Fruit fly (Drosophila melanogaster) whole organism, embryonic: ENCODE measurements around the gene Bx.

Source experiments
- Bgb ChIP-seq: fragments of 200-800 bp; sonication (Bioruptor generic); IDR thresholded peaks from 2 replicates; pipeline ENCODE4 v1.3.6; 2022; ENCODE audit warnings: missing biosample characterization, missing genetic modification characterization; ENCODE audit not compliant: partially characterized antibody
- CG11504 ChIP-seq: fragments of 200-800 bp; sonication (Bioruptor generic); optimal IDR thresholded peaks from 3 replicates; lab custom pipeline; 2019; ENCODE audit warnings: missing biosample characterization, mild to moderate bottlenecking, missing genetic modification characterization, moderate library complexity
- CG12659 ChIP-seq: fragments of 200-800 bp; sonication (Bioruptor generic); optimal IDR thresholded peaks from 3 replicates; lab custom pipeline; 2017; ENCODE audit warnings: mild to moderate bottlenecking, missing biosample characterization, missing genetic modification reagents, missing genetic modification characterization
- CG12769 ChIP-seq: fragments of 200-800 bp; sonication (Bioruptor generic); optimal IDR thresholded peaks from 2 replicates; lab custom pipeline; 2019; ENCODE audit warnings: missing biosample characterization, mild to moderate bottlenecking, missing genetic modification characterization, moderate library complexity
- CG13894 ChIP-seq: fragments of 200-800 bp; sonication (Bioruptor generic); optimal IDR thresholded peaks from 3 replicates; lab custom pipeline; 2018; ENCODE audit warnings: missing biosample characterization, mild to moderate bottlenecking, missing genetic modification characterization, moderate library complexity
- CG14667 ChIP-seq: fragments of 200-800 bp; sonication (Bioruptor generic); IDR thresholded peaks from 2 replicates; pipeline ENCODE4 v1.3.6; 2022; ENCODE audit warnings: missing biosample characterization, missing genetic modification characterization
- CG14710 ChIP-seq: fragments of 200-800 bp; sonication (Bioruptor generic); optimal IDR thresholded peaks from 3 replicates; lab custom pipeline; 2019; ENCODE audit warnings: missing biosample characterization, mild to moderate bottlenecking, missing genetic modification characterization, moderate library complexity
- CG1603 ChIP-seq: fragments of 200-800 bp; sonication (Bioruptor generic); optimal IDR thresholded peaks from 2 replicates; lab custom pipeline; 2019; ENCODE audit warnings: missing biosample characterization, mild to moderate bottlenecking, missing genetic modification characterization, moderate library complexity
- CG17361 ChIP-seq: fragments of 200-800 bp; sonication (Bioruptor generic); IDR thresholded peaks from 3 replicates; pipeline ENCODE4 v1.3.6; 2022; ENCODE audit warnings: missing biosample characterization, missing genetic modification characterization
- CG17912 ChIP-seq: fragments of 200-800 bp; sonication (Bioruptor generic); optimal IDR thresholded peaks from 2 replicates; lab custom pipeline; 2018; ENCODE audit warnings: missing biosample characterization, mild to moderate bottlenecking, missing genetic modification characterization
- CG2120 ChIP-seq: fragments of 200-800 bp; sonication (Bioruptor generic); optimal IDR thresholded peaks from 3 replicates; lab custom pipeline; 2016; ENCODE audit warnings: missing biosample characterization, missing genetic modification characterization
- CG3281 ChIP-seq: fragments of 200-800 bp; sonication (Bioruptor generic); optimal IDR thresholded peaks from 3 replicates; lab custom pipeline; 2017; ENCODE audit warnings: missing biosample characterization, mild to moderate bottlenecking, missing genetic modification characterization
- CG34422 ChIP-seq: fragments of 200-800 bp; sonication (Bioruptor generic); IDR thresholded peaks from 3 replicates; pipeline ENCODE4 v1.3.6; 2022; ENCODE audit warnings: missing biosample characterization, missing genetic modification characterization
- CG3847 ChIP-seq: fragments of 200-800 bp; sonication (Bioruptor generic); IDR thresholded peaks from 2 replicates; pipeline ENCODE4 v1.3.6; 2022; ENCODE audit warnings: missing biosample characterization, missing genetic modification characterization
- CG4617 ChIP-seq: fragments of 200-800 bp; sonication (Bioruptor generic); optimal IDR thresholded peaks from 3 replicates; lab custom pipeline; 2016; ENCODE audit warnings: missing biosample characterization, missing genetic modification characterization, borderline replicate concordance
- CG5180 ChIP-seq: fragments of 200-800 bp; sonication (Bioruptor generic); optimal IDR thresholded peaks from 3 replicates; lab custom pipeline; 2017; ENCODE audit warnings: missing biosample characterization, missing genetic modification characterization, mild to moderate bottlenecking, moderate library complexity, missing genetic modification reagents
- CG8290 ChIP-seq, 3 experiments: fragments of 200-800 bp; sonication (Bioruptor generic); optimal IDR thresholded peaks; 2 replicates each; lab custom pipeline; 2016 to 2019; ENCODE audit warnings: missing biosample characterization in 3 of 3, missing genetic modification characterization in 3 of 3, mild to moderate bottlenecking in 2 of 3, moderate library complexity in 1 of 3
- CG9797 ChIP-seq: fragments of 200-800 bp; sonication (Bioruptor generic); optimal IDR thresholded peaks from 3 replicates; lab custom pipeline; 2018; ENCODE audit warnings: missing biosample characterization, mild to moderate bottlenecking, missing genetic modification characterization
- CoRest ChIP-seq: fragments of 200-800 bp; sonication (Bioruptor generic); optimal IDR thresholded peaks from 3 replicates; lab custom pipeline; 2018; ENCODE audit warnings: missing biosample characterization, mild to moderate bottlenecking, missing genetic modification characterization, moderate library complexity
- D ChIP-seq, 2 experiments: fragments of 200-800 bp in 1 of 2; fragments of >200 bp in 1 of 2; sonication (Bioruptor generic) in 1 of 2; optimal IDR thresholded peaks; 2 replicates in 1 of 2; 3 replicates in 1 of 2; lab custom pipeline; 2017; ENCODE audit warnings: mild to moderate bottlenecking in 1 of 2, missing biosample characterization in 1 of 2, missing genetic modification characterization in 1 of 2, missing genetic modification reagents in 1 of 2
- Dip3 ChIP-seq: fragments of 200-800 bp; sonication (Bioruptor generic); optimal IDR thresholded peaks from 3 replicates; lab custom pipeline; 2016; ENCODE audit warnings: missing biosample characterization, missing genetic modification characterization
- E2f2 ChIP-seq: fragments of 200-800 bp; sonication (Bioruptor generic); IDR thresholded peaks from 2 replicates; pipeline ENCODE4 v1.3.6; 2022; ENCODE audit warnings: missing biosample characterization, missing genetic modification characterization
- Elba2 ChIP-seq: fragments of 200-800 bp; sonication (Bioruptor generic); optimal IDR thresholded peaks from 3 replicates; lab custom pipeline; 2016; ENCODE audit warnings: missing biosample characterization, missing genetic modification characterization
- Gug ChIP-seq: fragments of 200-800 bp; sonication (Bioruptor generic); IDR thresholded peaks from 4 replicates; pipeline ENCODE4 v1.3.6; 2022; ENCODE audit warnings: missing biosample characterization, missing genetic modification characterization
- MBD-R2 ChIP-seq: fragments of 200-800 bp; sonication (Bioruptor generic); IDR thresholded peaks from 2 replicates; pipeline ENCODE4 v1.3.6; 2022; ENCODE audit warnings: missing biosample characterization, missing genetic modification characterization
- MESR4 ChIP-seq: fragments of 200-800 bp; sonication (Bioruptor generic); optimal IDR thresholded peaks from 2 replicates; lab custom pipeline; 2018; ENCODE audit warnings: missing biosample characterization, mild to moderate bottlenecking, missing genetic modification characterization, moderate library complexity
- Mad ChIP-seq: fragments of 200-800 bp; sonication (Bioruptor generic); optimal IDR thresholded peaks from 2 replicates; lab custom pipeline; 2016; ENCODE audit warnings: missing biosample characterization, missing genetic modification characterization
- Med ChIP-seq: fragments of 200-800 bp; sonication (Bioruptor generic); peaks from one replicate; lab custom pipeline; 2016; ENCODE audit warnings: missing biosample characterization, missing genetic modification characterization, mild to moderate bottlenecking, inconsistent platforms, moderate library complexity
- Myb ChIP-seq: fragments of 200-800 bp; sonication (Bioruptor generic); optimal IDR thresholded peaks from 2 replicates; lab custom pipeline; 2016; ENCODE audit warnings: missing biosample characterization, missing genetic modification characterization
- Opbp ChIP-seq: fragments of 200-800 bp; sonication (Bioruptor generic); IDR thresholded peaks from 3 replicates; pipeline ENCODE4 v1.3.6; 2022; ENCODE audit warnings: missing biosample characterization, missing genetic modification characterization; ENCODE audit not compliant: partially characterized antibody
- Sin3A ChIP-seq: fragments of >200 bp; optimal IDR thresholded peaks from 2 replicates; lab custom pipeline; 2018
- Sry-δ ChIP-seq: fragments of 200-800 bp; sonication (Bioruptor generic); optimal IDR thresholded peaks from 2 replicates; lab custom pipeline; 2016; ENCODE audit warnings: missing biosample characterization, missing genetic modification characterization
- al ChIP-seq: fragments of 200-800 bp; sonication (Bioruptor generic); IDR thresholded peaks from 2 replicates; pipeline ENCODE4 v1.3.6; 2022; ENCODE audit warnings: missing biosample characterization, missing genetic modification characterization
- amos ChIP-seq: fragments of 200-800 bp; sonication (Bioruptor generic); IDR thresholded peaks from 2 replicates; pipeline ENCODE4 v1.3.6; 2022; ENCODE audit warnings: missing biosample characterization, missing genetic modification characterization; ENCODE audit not compliant: partially characterized antibody
- bsh ChIP-seq, 2 experiments: fragments of 200-800 bp; sonication (Bioruptor generic); optimal IDR thresholded peaks; 2 replicates each; lab custom pipeline; 2017 to 2018; ENCODE audit warnings: mild to moderate bottlenecking in 2 of 2, missing biosample characterization in 2 of 2, missing genetic modification characterization in 2 of 2, moderate library complexity in 1 of 2
- crol ChIP-seq: fragments of 200-800 bp; sonication (Bioruptor generic); IDR thresholded peaks from 2 replicates; pipeline ENCODE4 v1.3.6; 2022; ENCODE audit warnings: missing biosample characterization, missing genetic modification characterization
- crp ChIP-seq, 2 experiments: fragments of 200-800 bp; sonication (Bioruptor generic); optimal IDR thresholded peaks; 2 replicates in 1 of 2; 3 replicates in 1 of 2; lab custom pipeline; 2017; ENCODE audit warnings: missing biosample characterization in 2 of 2, missing genetic modification characterization in 2 of 2, mild to moderate bottlenecking in 1 of 2, moderate library complexity in 1 of 2
- dm ChIP-seq: fragments of 200-800 bp; sonication (Bioruptor generic); optimal IDR thresholded peaks from 3 replicates; lab custom pipeline; 2016; ENCODE audit warnings: missing biosample characterization, missing genetic modification characterization
- fd102C ChIP-seq: fragments of 200-800 bp; sonication (Bioruptor generic); optimal IDR thresholded peaks from 2 replicates; lab custom pipeline; 2018; ENCODE audit warnings: missing biosample characterization, mild to moderate bottlenecking, missing genetic modification characterization, moderate library complexity
- nmo ChIP-seq: fragments of 200-800 bp; sonication (Bioruptor generic); optimal IDR thresholded peaks from 2 replicates; lab custom pipeline; 2018; ENCODE audit warnings: missing biosample characterization, mild to moderate bottlenecking, missing genetic modification characterization, moderate library complexity
- phol ChIP-seq: fragments of 200-800 bp; sonication (Bioruptor generic); optimal IDR thresholded peaks from 3 replicates; lab custom pipeline; 2018; ENCODE audit warnings: missing biosample characterization, mild to moderate bottlenecking, missing genetic modification characterization, moderate library complexity
- pzg ChIP-seq: fragments of 200-800 bp; sonication (Bioruptor generic); optimal IDR thresholded peaks from 3 replicates; lab custom pipeline; 2018; ENCODE audit warnings: missing biosample characterization, mild to moderate bottlenecking, missing genetic modification characterization, moderate library complexity
- slbo ChIP-seq: fragments of 200-800 bp; sonication (Bioruptor generic); IDR thresholded peaks from 2 replicates; pipeline ENCODE4 v1.3.6; 2022; ENCODE audit warnings: missing biosample characterization, missing genetic modification characterization
- stwl ChIP-seq: fragments of 200-800 bp; sonication (Bioruptor generic); optimal IDR thresholded peaks from 3 replicates; lab custom pipeline; 2018; ENCODE audit warnings: missing biosample characterization, mild to moderate bottlenecking, missing genetic modification characterization, moderate library complexity
- sug ChIP-seq: fragments of 200-800 bp; optimal IDR thresholded peaks from 2 replicates; lab custom pipeline; 2019; ENCODE audit warnings: missing biosample characterization, mild to moderate bottlenecking, missing genetic modification characterization, moderate library complexity
- vvl ChIP-seq: fragments of 200-800 bp; sonication (Bioruptor generic); IDR thresholded peaks from 2 replicates; pipeline ENCODE4 v1.3.6; 2022; ENCODE audit warnings: missing biosample characterization, missing genetic modification characterization
- zen2 ChIP-seq: fragments of 200-800 bp; sonication (Bioruptor generic); IDR thresholded peaks from 3 replicates; pipeline ENCODE4 v1.3.6; 2022; ENCODE audit warnings: missing biosample characterization, missing genetic modification characterization; ENCODE audit not compliant: partially characterized antibody

Gene Bx

dm6 chrX:18515205-18515921 is at the start of gene Bx, which contains the start of gene HisRS (continued):
- peak in 1 of 2 experiments; percentile 51 for TF ChIP-seq crp (GFP tag; optimal IDR thresholded peaks at IDR 0.05; lab: Kevin White, UChicago)
- TF ChIP-seq CG14710 (tag; lab: Kevin White, UChicago): peak; percentile 20
- TF ChIP-seq CG14667 (GFP tag; lab: Robert Waterston, UW): no peak
- TF ChIP-seq crol (GFP tag; lab: Robert Waterston, UW): peak; percentile 82
- peak; percentile 63 for TF ChIP-seq CG12659 (GFP tag; lab: Kevin White, UChicago)
- TF ChIP-seq CG34422 (GFP tag; lab: Robert Waterston, UW): peak; percentile 19; the same call in 1 of the 3 replicates
- TF ChIP-seq amos: peak; percentile 48; the same call in 1 of the 2 replicates
- peak; percentile 41 for TF ChIP-seq stwl
- no peak for TF ChIP-seq bsh (GFP tag; optimal IDR thresholded peaks at IDR 0.05; lab: Kevin White, UChicago)
- TF ChIP-seq Myb (GFP tag; lab: Kevin White, UChicago): peak; percentile 27
- TF ChIP-seq CG17912 (GFP tag; lab: Kevin White, UChicago): no peak
- TF ChIP-seq slbo (GFP tag; lab: Robert Waterston, UW): 0 out of 2 replicates have a peak, but pooled peaks have one; percentile 13
- no peak for TF ChIP-seq CG3281
- TF ChIP-seq CG5180: peak; percentile 62
- TF ChIP-seq Sry-δ (GFP tag; lab: Kevin White, UChicago): peak; percentile 26
- TF ChIP-seq sug (tag; lab: Kevin White, UChicago): peak; percentile 5
- TF ChIP-seq al (GFP tag; lab: Robert Waterston, UW): peak; percentile 17; the same call in 1 of the 2 replicates
- peak; percentile 26 for TF ChIP-seq nmo (GFP tag; lab: Kevin White, UChicago)
- no peak for TF ChIP-seq fd102C (GFP tag; lab: Kevin White, UChicago)
- TF ChIP-seq E2f2 (GFP tag; lab: Robert Waterston, UW): peak; percentile 49
- TF ChIP-seq MBD-R2 (GFP tag; lab: Robert Waterston, UW): peak; percentile 80
- TF ChIP-seq Elba2 (GFP tag; lab: Kevin White, UChicago): no peak
- peak; percentile 27; the same call in 1 of the 4 replicates for TF ChIP-seq Gug (GFP tag; lab: Robert Waterston, UW)
- TF ChIP-seq CG8290 (GFP tag; optimal IDR thresholded peaks at IDR 0.05; lab: Kevin White, UChicago): no peak
- TF ChIP-seq CG8290 (tag; optimal IDR thresholded peaks at IDR 0.05; lab: Kevin White, UChicago): peak in 1 of 2 experiments; percentile 61
- TF ChIP-seq CG12769 (tag; lab: Kevin White, UChicago): peak; percentile 27
- peak; percentile 74 for TF ChIP-seq D (optimal IDR thresholded peaks at IDR 0.05; lab: Kevin White, UChicago)
- TF ChIP-seq D (GFP tag; optimal IDR thresholded peaks at IDR 0.05; lab: Kevin White, UChicago): no peak
- TF ChIP-seq Sin3A (lab: Kevin White, UChicago): peak; percentile 37
- TF ChIP-seq Med (GFP tag; lab: Kevin White, UChicago): peak; percentile 83
- TF ChIP-seq CG4617 (GFP tag; lab: Kevin White, UChicago): peak; percentile 1
- TF ChIP-seq Mad (GFP tag; lab: Kevin White, UChicago): peak; percentile 20
- TF ChIP-seq Opbp (GFP tag; lab: Robert Waterston, UW): peak; percentile 64; the same call in 2 of the 3 replicates
- TF ChIP-seq CG11504 (tag; lab: Kevin White, UChicago): peak; percentile 52
- TF ChIP-seq CG17361 (GFP tag; lab: Robert Waterston, UW): 0 out of 3 replicates have a peak, but pooled peaks have one; percentile 20
- TF ChIP-seq phol: peak; percentile 22
- TF ChIP-seq dm (GFP tag; lab: Kevin White, UChicago): peak; percentile 87
- TF ChIP-seq zen2 (GFP tag; lab: Robert Waterston, UW): no peak
- peak; percentile 66 for TF ChIP-seq CG1603 (tag; lab: Kevin White, UChicago)
- TF ChIP-seq CG13894 (tag; lab: Kevin White, UChicago): peak; percentile 2
- TF ChIP-seq CG3847 (GFP tag; lab: Robert Waterston, UW): peak; percentile 62
- peak; percentile 79 for TF ChIP-seq pzg
- TF ChIP-seq Bgb (GFP tag; lab: Robert Waterston, UW): peak; percentile 57
- TF ChIP-seq vvl (GFP tag; lab: Robert Waterston, UW): peak; percentile 23
- TF ChIP-seq MESR4 (GFP tag; lab: Kevin White, UChicago): peak; percentile 9
- TF ChIP-seq CG9797: peak; percentile 77
- TF ChIP-seq CoRest (tag; lab: Kevin White, UChicago): peak; percentile 16
- peak; percentile 16 for TF ChIP-seq CG2120 (GFP tag; lab: Kevin White, UChicago)
- no peak for TF ChIP-seq Dip3 (GFP tag; lab: Kevin White, UChicago)
